Worm (Caenorhabditis elegans) whole organism, L4/young adult: Measurements from ENCODE around the gene ifo-1.

ENCODE experiments used
- dao-5 ChIP-seq: sonication (generic microtip); optimal IDR thresholded peaks from 2 replicates; lab custom pipeline; 2016; ENCODE audit warnings: missing genotype, missing genetic modification characterization, moderate library complexity, missing compliant biosample characterization
- him-1 ChIP-seq: sonication (generic microtip); optimal IDR thresholded peaks from 2 replicates; lab custom pipeline; 2016; ENCODE audit warnings: missing genotype, missing genetic modification reagents, missing genetic modification characterization, missing compliant biosample characterization

DNA sequence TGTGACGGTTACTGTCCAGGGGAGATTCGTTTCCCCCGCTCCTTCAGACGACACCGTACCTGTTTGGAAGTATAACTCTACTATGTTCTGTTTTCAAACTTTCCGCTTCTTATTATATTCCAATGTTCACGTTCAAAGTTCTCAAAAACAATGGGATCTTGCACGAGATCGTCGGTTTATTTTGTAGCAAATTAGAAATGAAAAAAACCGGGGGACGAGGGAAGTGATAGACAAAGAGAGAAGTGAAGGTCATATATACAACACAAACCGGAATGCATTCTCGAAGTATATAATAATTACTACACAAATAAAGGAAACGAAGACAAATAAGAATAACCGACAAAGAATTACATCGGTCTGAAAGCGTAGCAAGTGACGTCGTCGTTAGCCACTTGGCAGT lies 16.8 kb downstream of the ifo-1 start:
- TF ChIP-seq him-1 (tag; lab: Kevin White, UChicago) (no peak), dao-5 (tag; lab: Kevin White, UChicago) (no peak)
